Fruit fly (Drosophila melanogaster) whole organism, larva: ENCODE results near the gene Mp.

ENCODE experiments used
- noc ChIP-seq: fragments of 200-800 bp; sonication (Bioruptor generic); optimal IDR thresholded peaks from 3 replicates; lab custom pipeline; 2019; ENCODE audit warnings: missing biosample characterization, mild to moderate bottlenecking, missing genetic modification characterization, moderate library complexity

Gene Mp

dm6 chr3L:6998692-6999091 is at the start of gene Mp:
Gene Mp (plus strand): TSS chr3L:6998843.
- TF ChIP-seq noc (tag; lab: Kevin White, UChicago) = no peak

- TF ChIP-seq noc (tag; lab: Kevin White, UChicago) = peak; percentile 89
Measured at dm6 chr3L:6955254-6956229, 43.1 kb upstream of the Mp start, which contains the start of the genes CG10077 and CG9948. Gene CG10077 (minus strand): TSS chr3L:6955904. Gene CG9948 (plus strand): TSS chr3L:6955991.

- no peak for TF ChIP-seq noc (tag; lab: Kevin White, UChicago)
Measured at dm6 chr3L:6957753-6958420, 40.8 kb upstream of the Mp start, which contains the start of the genes Uqcc1 and Surf1. Gene Uqcc1 (minus strand): TSS chr3L:6958108. Gene Surf1 (plus strand): TSS chr3L:6958346.

dm6 chr3L:6961992-6962570 is 36.6 kb upstream of the Mp start:
- no peak for TF ChIP-seq noc (tag; lab: Kevin White, UChicago)

dm6 chr3L:6963175-6963574 is 35.5 kb upstream of the Mp start:
- no peak for TF ChIP-seq noc (tag; lab: Kevin White, UChicago)

- peak; percentile 42 for TF ChIP-seq noc (tag; lab: Kevin White, UChicago)
Measured at dm6 chr3L:6963792-6964487, 34.7 kb upstream of the Mp start.

dm6 chr3L:6964488-6965152 is 34.0 kb upstream of the Mp start, which contains the start of gene sgl:
Gene sgl (minus strand): TSS chr3L:6964758.
- TF ChIP-seq noc (tag; lab: Kevin White, UChicago) = peak; percentile 50

- no peak for TF ChIP-seq noc (tag; lab: Kevin White, UChicago)
Measured at dm6 chr3L:6967797-6968196, 30.8 kb upstream of the Mp start, which contains the start of gene CG10064. Gene CG10064 (minus strand): TSS chr3L:6967897.

dm6 chr3L:6968961-6969814 is 29.5 kb upstream of the Mp start, which contains the start of the genes Mis12 and CG9953:
Gene Mis12 (minus strand): TSS chr3L:6969048.
Gene CG9953 (plus strand): TSS chr3L:6969658.
- TF ChIP-seq noc (tag; lab: Kevin White, UChicago) = peak; percentile 60

dm6 chr3L:6971298-6971697 is 27.3 kb upstream of the Mp start:
- TF ChIP-seq noc (tag; lab: Kevin White, UChicago) = no peak

- no peak for TF ChIP-seq noc (tag; lab: Kevin White, UChicago)
Measured at dm6 chr3L:6972367-6972766, 26.3 kb upstream of the Mp start, which contains the start of gene CG10063. Gene CG10063 (minus strand): TSS chr3L:6972467.

- TF ChIP-seq noc (tag; lab: Kevin White, UChicago) = no peak
Measured at dm6 chr3L:6975875-6976274, 22.8 kb upstream of the Mp start.

dm6 chr3L:6976601-6977140 is 22.0 kb upstream of the Mp start:
- TF ChIP-seq noc (tag; lab: Kevin White, UChicago) = no peak
